Worm (Caenorhabditis elegans): Measurements from ENCODE around the gene str-115.

ce11 chrV:11220415-11220814, 48.5 kb upstream of the str-115 start:
- TF ChIP-seq somi-1 (GFP tag; optimal IDR thresholded peaks at IDR 0.05) (no peak), ztf-26 (tag; optimal IDR thresholded peaks at IDR 0.05) (no peak), lir-1 (GFP tag; conservative IDR thresholded peaks at IDR 0.05) (no peak), ama-1 (optimal IDR thresholded peaks at IDR 0.05) (no peak), ama-1 (GFP tag; optimal IDR thresholded peaks at IDR 0.05) (no peak), efl-1 (GFP tag; optimal IDR thresholded peaks at IDR 0.05) (no peak), sdz-38 (tag; optimal IDR thresholded peaks at IDR 0.05) (no peak), F55B11.4 (tag; optimal IDR thresholded peaks at IDR 0.05; ENCODE audit: borderline replicate concordance, insufficient read depth) (no peak), Y53G8AR.9 (GFP tag; conservative IDR thresholded peaks at IDR 0.05) (no peak), egrh-3 (GFP tag; IDR thresholded peaks at IDR 0.05) (no peak), pha-4 (tag; optimal IDR thresholded peaks at IDR 0.05) (no peak)

Data from whole organism, young adult.